Fruit fly (Drosophila melanogaster): Measurements from ENCODE around the gene CG33310.

The CG33310 gene

dm6 chr2L:15057225-15058117 is 30.8 kb downstream of the CG33310 start, which contains the start of gene ck (continued):
- no peak for TF ChIP-seq dan (GFP tag; IDR thresholded peaks at IDR 0.05)
- TF ChIP-seq klu (GFP tag; IDR thresholded peaks at IDR 0.05): no peak
- TF ChIP-seq Hey (tag; optimal IDR thresholded peaks at IDR 0.05): no peak
- TF ChIP-seq Antp (GFP tag; optimal IDR thresholded peaks at IDR 0.05): no peak
- no peak for TF ChIP-seq kay (GFP tag; optimal IDR thresholded peaks at IDR 0.05)
- no peak for TF ChIP-seq Vsx1 (GFP tag; optimal IDR thresholded peaks at IDR 0.05)
- no peak; the same call in 2 of the 3 replicates for TF ChIP-seq mld (GFP tag; IDR thresholded peaks at IDR 0.05; ENCODE audit: partially characterized antibody)
- TF ChIP-seq CG30403 (GFP tag; optimal IDR thresholded peaks at IDR 0.05): no peak
- TF ChIP-seq hb (GFP tag; IDR thresholded peaks at IDR 0.05; ENCODE audit: partially characterized antibody): peak; percentile 78
- TF ChIP-seq CG3163 (GFP tag; optimal IDR thresholded peaks at IDR 0.05): no peak
- no peak for TF ChIP-seq CG15696 (tag; optimal IDR thresholded peaks at IDR 0.05)
- peak; percentile 77 for TF ChIP-seq grn (GFP tag; optimal IDR thresholded peaks at IDR 0.05)
- no peak for TF ChIP-seq CG16779 (GFP tag; IDR thresholded peaks at IDR 0.05)
- TF ChIP-seq CG11456 (GFP tag; IDR thresholded peaks at IDR 0.05): no peak
- TF ChIP-seq CG8765 (GFP tag; IDR thresholded peaks at IDR 0.05): no peak
- peak in 1 of 2 experiments; percentile 41 for TF ChIP-seq Trl (optimal IDR thresholded peaks at IDR 0.05)
- no peak for TF ChIP-seq Trl (GFP tag; optimal IDR thresholded peaks at IDR 0.05)
- no peak for TF ChIP-seq onecut (GFP tag; IDR thresholded peaks at IDR 0.05)
- TF ChIP-seq CG11696 (GFP tag; IDR thresholded peaks at IDR 0.05): no peak
- no peak for TF ChIP-seq CG15011 (GFP tag; optimal IDR thresholded peaks at IDR 0.05)
- TF ChIP-seq amos (GFP tag; IDR thresholded peaks at IDR 0.05; ENCODE audit: partially characterized antibody): peak; percentile 74
- TF ChIP-seq ab (GFP tag; optimal IDR thresholded peaks at IDR 0.05): no peak
- TF ChIP-seq CG6654 (GFP tag; optimal IDR thresholded peaks at IDR 0.05): no peak
- TF ChIP-seq HLH3B (GFP tag; IDR thresholded peaks at IDR 0.05): no peak
- TF ChIP-seq sens (GFP tag): no peak
- no peak for TF ChIP-seq sim (GFP tag; IDR thresholded peaks at IDR 0.05)
- no peak for TF ChIP-seq CG9215 (GFP tag; IDR thresholded peaks at IDR 0.05)
- TF ChIP-seq fd64A (GFP tag; optimal IDR thresholded peaks at IDR 0.05): no peak
- peak; percentile 0 for TF ChIP-seq Fer1 (GFP tag; optimal IDR thresholded peaks at IDR 0.05)
- TF ChIP-seq CG9727 (GFP tag; optimal IDR thresholded peaks at IDR 0.05): no peak
- TF ChIP-seq CG17829 (tag; optimal IDR thresholded peaks at IDR 0.05): peak; percentile 39
- TF ChIP-seq Atf6 (GFP tag; IDR thresholded peaks at IDR 0.05): no peak
- no peak for TF ChIP-seq emc (GFP tag; optimal IDR thresholded peaks at IDR 0.05)
- no peak for TF ChIP-seq fru (optimal IDR thresholded peaks at IDR 0.05)
- TF ChIP-seq Lpt (GFP tag; optimal IDR thresholded peaks at IDR 0.05): no peak
- TF ChIP-seq CG34224 (GFP tag; IDR thresholded peaks at IDR 0.05; ENCODE audit: partially characterized antibody): peak; percentile 59
- no peak for TF ChIP-seq eve (GFP tag; optimal IDR thresholded peaks at IDR 0.05)
- peak; percentile 92 for TF ChIP-seq stwl (tag; optimal IDR thresholded peaks at IDR 0.05)
- TF ChIP-seq gcm (GFP tag; optimal IDR thresholded peaks at IDR 0.05): no peak
- TF ChIP-seq CG9437 (GFP tag; optimal IDR thresholded peaks at IDR 0.05): no peak
- TF ChIP-seq NC2α (GFP tag; optimal IDR thresholded peaks at IDR 0.05): no peak
- peak; percentile 66 for TF ChIP-seq hbn (GFP tag; IDR thresholded peaks at IDR 0.05; ENCODE audit: partially characterized antibody)
- no peak for TF ChIP-seq Ravus (GFP tag; IDR thresholded peaks at IDR 0.05)
- TF ChIP-seq nau (GFP tag; optimal IDR thresholded peaks at IDR 0.05): no peak
- TF ChIP-seq CG11085 (GFP tag; IDR thresholded peaks at IDR 0.05): no peak
- TF ChIP-seq pros (GFP tag; optimal IDR thresholded peaks at IDR 0.05): no peak
- TF ChIP-seq Atf-2 (GFP tag; optimal IDR thresholded peaks at IDR 0.05): no peak
- no peak for TF ChIP-seq chif (GFP tag; optimal IDR thresholded peaks at IDR 0.05)
- TF ChIP-seq Nf-YB (GFP tag; optimal IDR thresholded peaks at IDR 0.05): no peak
- TF ChIP-seq CG18599 (GFP tag; optimal IDR thresholded peaks at IDR 0.05): no peak
- TF ChIP-seq CG13123 (GFP tag; optimal IDR thresholded peaks at IDR 0.05): no peak
